Fruit fly (Drosophila melanogaster): ENCODE results near the gene CG32235.

- TF ChIP-seq Hand (GFP tag; optimal IDR thresholded peaks at IDR 0.05): no peak
- TF ChIP-seq CG14667 (GFP tag; IDR thresholded peaks at IDR 0.05): no peak
- TF ChIP-seq Trl (optimal IDR thresholded peaks at IDR 0.05): no peak
- no peak for TF ChIP-seq Trl (GFP tag; optimal IDR thresholded peaks at IDR 0.05)
- TF ChIP-seq dmrt11E (tag; optimal IDR thresholded peaks at IDR 0.05): no peak
- TF ChIP-seq CG4707 (GFP tag; optimal IDR thresholded peaks at IDR 0.05): no peak
- no peak for TF ChIP-seq jigr1 (GFP tag; IDR thresholded peaks at IDR 0.05)
- no peak for TF ChIP-seq trh (GFP tag; optimal IDR thresholded peaks at IDR 0.05)
- no peak for TF ChIP-seq CG6854 (GFP tag; optimal IDR thresholded peaks at IDR 0.05)
- TF ChIP-seq CG11504 (tag; optimal IDR thresholded peaks at IDR 0.05): peak; percentile 40
- no peak for TF ChIP-seq Atf6 (GFP tag; IDR thresholded peaks at IDR 0.05)
These were observed 7.7 kb downstream of the CG32235 start, which contains the start of gene CG32237 for dm6 chr3L:4852411-4853050.
